Fruit fly (Drosophila melanogaster) whole organism, pupa: Measurements from ENCODE around the gene Duox.

ENCODE experiments used
- CG13204 ChIP-seq: fragments of 200-800 bp; sonication (Bioruptor generic); optimal IDR thresholded peaks from 2 replicates; lab custom pipeline; 2018; ENCODE audit warnings: missing biosample characterization, mild to moderate bottlenecking, missing genetic modification characterization, moderate library complexity
- CG15710 ChIP-seq: fragments of 200-800 bp; sonication (Bioruptor generic); optimal IDR thresholded peaks from 2 replicates; lab custom pipeline; 2018; ENCODE audit warnings: missing biosample characterization, mild to moderate bottlenecking, missing genetic modification characterization, moderate library complexity
- CG32121 ChIP-seq: fragments of 200-800 bp; sonication (Bioruptor generic); IDR thresholded peaks from 2 replicates; pipeline ENCODE4 v1.3.6; 2022; ENCODE audit warnings: missing biosample characterization, missing genetic modification characterization
- CG34367 ChIP-seq: fragments of 200-800 bp; sonication (Bioruptor generic); optimal IDR thresholded peaks from 2 replicates; lab custom pipeline; 2018; ENCODE audit warnings: missing biosample characterization, mild to moderate bottlenecking, missing genetic modification characterization
- CG4496 ChIP-seq: fragments of 200-800 bp; sonication (Bioruptor generic); IDR thresholded peaks from 3 replicates; pipeline ENCODE4 v1.3.6; 2022; ENCODE audit warnings: missing biosample characterization, missing genetic modification characterization
- CG8301 ChIP-seq: fragments of 200-800 bp; sonication (Bioruptor generic); optimal IDR thresholded peaks from 2 replicates; lab custom pipeline; 2018; ENCODE audit warnings: missing biosample characterization, mild to moderate bottlenecking, missing genetic modification characterization
- CG9948 ChIP-seq: fragments of 200-800 bp; sonication (Bioruptor generic); optimal IDR thresholded peaks from 2 replicates; lab custom pipeline; 2018; ENCODE audit warnings: missing biosample characterization, mild to moderate bottlenecking, missing genetic modification characterization, moderate library complexity
- D1 ChIP-seq: fragments of 200-800 bp; sonication (Bioruptor generic); optimal IDR thresholded peaks from 2 replicates; lab custom pipeline; 2018; ENCODE audit warnings: missing biosample characterization, mild to moderate bottlenecking, missing genetic modification characterization, moderate library complexity
- EcR ChIP-seq: fragments of 200-800 bp; sonication (Bioruptor generic); optimal IDR thresholded peaks from 3 replicates; lab custom pipeline; 2019; ENCODE audit warnings: missing biosample characterization, missing genetic modification characterization, mild to moderate bottlenecking, moderate library complexity, missing genetic modification reagents
- Pif1A ChIP-seq: fragments of 200-800 bp; sonication (Bioruptor generic); optimal IDR thresholded peaks from 3 replicates; lab custom pipeline; 2016; ENCODE audit warnings: missing biosample characterization, missing genetic modification characterization
- Snoo ChIP-seq: fragments of 200-800 bp; sonication (Bioruptor generic); optimal IDR thresholded peaks from 3 replicates; lab custom pipeline; 2017; ENCODE audit warnings: missing biosample characterization, mild to moderate bottlenecking, missing genetic modification characterization, inconsistent platforms

DNA sequence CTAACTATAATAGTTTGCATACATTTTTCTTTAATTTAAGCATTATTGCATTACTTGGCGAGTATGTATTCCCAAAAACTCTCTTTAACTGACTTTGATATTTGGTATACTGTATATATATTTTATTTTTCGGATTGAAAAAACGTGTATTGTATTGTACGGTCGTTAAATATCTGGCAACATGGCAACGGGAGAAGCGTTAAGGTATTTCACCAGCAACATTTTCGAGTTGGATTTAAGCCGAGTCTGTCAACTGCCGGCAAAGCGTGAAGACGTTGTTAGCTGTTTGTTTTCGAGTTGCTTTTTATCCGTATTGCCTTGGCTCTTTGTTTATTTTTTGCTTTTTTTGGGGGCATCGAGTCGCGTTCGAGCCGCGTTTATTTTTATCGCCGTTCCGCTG lies 9.8 kb upstream of the Duox start, which contains the start of gene CG2975:
- no peak for TF ChIP-seq EcR (GFP tag; lab: Kevin White, UChicago)
- no peak for TF ChIP-seq CG9948 (tag; lab: Kevin White, UChicago)
- TF ChIP-seq D1 (tag; lab: Kevin White, UChicago) = no peak
- no peak for TF ChIP-seq CG13204 (GFP tag; lab: Kevin White, UChicago)
- TF ChIP-seq CG15710 (tag; lab: Kevin White, UChicago) = no peak
- no peak for TF ChIP-seq CG34367 (tag; lab: Kevin White, UChicago)
- no peak for TF ChIP-seq Pif1A (GFP tag; lab: Kevin White, UChicago)
- TF ChIP-seq CG4496 = no peak
- TF ChIP-seq CG32121 (GFP tag; lab: Robert Waterston, UW) = no peak
- TF ChIP-seq Snoo (tag; lab: Kevin White, UChicago) = no peak
- TF ChIP-seq CG8301 (tag; lab: Kevin White, UChicago) = no peak
